Worm (Caenorhabditis elegans): ENCODE results near the gene bed-1.
"Not testable (repeated sequence)": the region's sequence is repeated elsewhere in the genome, so short reads cannot be mapped to it uniquely, and the experiment has no call there.

Gene bed-1

DNA sequence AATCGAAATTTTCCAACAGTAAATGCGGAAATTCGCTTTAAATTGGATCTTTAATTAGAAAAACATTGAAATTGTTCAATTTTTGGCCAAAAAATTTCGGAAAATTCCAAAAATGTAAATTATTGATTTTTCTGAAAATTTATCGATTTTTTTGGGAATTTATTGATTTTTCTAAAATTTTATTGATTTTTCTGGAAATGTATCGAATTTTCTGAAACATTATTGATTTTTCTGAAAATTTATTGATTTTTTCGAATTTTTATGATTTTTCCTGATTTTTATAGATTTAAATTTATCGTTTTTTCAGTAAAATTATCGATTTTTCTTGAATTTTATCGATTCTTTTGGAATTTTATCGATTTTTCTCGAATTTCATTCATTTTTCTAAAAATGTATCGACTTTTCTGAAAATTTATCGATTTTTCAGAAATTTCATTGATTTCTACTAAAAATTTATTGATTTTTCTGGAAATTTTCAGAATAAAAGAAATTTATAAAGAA, 7.8 kb downstream of the bed-1 start:
- TF ChIP-seq unc-30 (tag; optimal IDR thresholded peaks at IDR 0.05): no peak
- TF ChIP-seq ceh-88 (GFP tag; IDR thresholded peaks at IDR 0.05): no peak
- no peak for TF ChIP-seq unc-130 (tag; optimal IDR thresholded peaks at IDR 0.05)
- no peak for TF ChIP-seq dpl-1 (GFP tag; optimal IDR thresholded peaks at IDR 0.05)
- TF ChIP-seq nhr-28 (tag; optimal IDR thresholded peaks at IDR 0.05): no peak

DNA sequence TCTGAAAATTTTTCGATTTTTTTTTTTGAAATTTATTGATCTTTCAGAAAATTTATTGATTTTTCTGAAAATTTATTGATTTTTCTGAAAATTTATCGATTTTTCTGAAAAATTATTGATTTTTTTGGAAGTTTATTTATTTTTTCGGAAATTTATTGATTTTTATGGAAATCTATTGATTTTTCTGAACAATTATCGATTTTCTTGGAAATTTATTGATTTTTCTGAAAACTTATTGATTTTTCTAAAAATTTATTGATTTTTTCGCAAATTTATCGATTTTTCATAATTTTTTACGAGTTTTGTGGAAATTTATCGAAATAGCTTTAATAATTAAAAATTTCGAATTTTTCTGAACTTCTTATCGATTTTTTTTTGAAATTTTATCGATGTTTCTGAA, 17.7 kb downstream of the bed-1 start:
- no peak for TF ChIP-seq nhr-20 (tag; optimal IDR thresholded peaks at IDR 0.05)
- TF ChIP-seq tlp-1 (tag; optimal IDR thresholded peaks at IDR 0.05): no peak
- TF ChIP-seq pax-3 (tag; optimal IDR thresholded peaks at IDR 0.05): no peak
- no peak for TF ChIP-seq ces-1 (GFP tag; optimal IDR thresholded peaks at IDR 0.05)
- TF ChIP-seq sox-4 (tag; optimal IDR thresholded peaks at IDR 0.05): no peak
- TF ChIP-seq pag-3 (tag; optimal IDR thresholded peaks at IDR 0.05; ENCODE audit: borderline replicate concordance, insufficient read depth): no peak
- no peak for TF ChIP-seq hpl-2 (GFP tag; optimal IDR thresholded peaks at IDR 0.05)
- no peak for TF ChIP-seq nhr-11 (tag; optimal IDR thresholded peaks at IDR 0.05)
- no peak for TF ChIP-seq lin-14 (GFP tag; optimal IDR thresholded peaks at IDR 0.05)
- no peak for TF ChIP-seq xbp-1 (tag; optimal IDR thresholded peaks at IDR 0.05)
- TF ChIP-seq lin-35 (GFP tag; optimal IDR thresholded peaks at IDR 0.05): no peak
- no peak for TF ChIP-seq ets-5 (GFP tag; IDR thresholded peaks at IDR 0.05)

DNA sequence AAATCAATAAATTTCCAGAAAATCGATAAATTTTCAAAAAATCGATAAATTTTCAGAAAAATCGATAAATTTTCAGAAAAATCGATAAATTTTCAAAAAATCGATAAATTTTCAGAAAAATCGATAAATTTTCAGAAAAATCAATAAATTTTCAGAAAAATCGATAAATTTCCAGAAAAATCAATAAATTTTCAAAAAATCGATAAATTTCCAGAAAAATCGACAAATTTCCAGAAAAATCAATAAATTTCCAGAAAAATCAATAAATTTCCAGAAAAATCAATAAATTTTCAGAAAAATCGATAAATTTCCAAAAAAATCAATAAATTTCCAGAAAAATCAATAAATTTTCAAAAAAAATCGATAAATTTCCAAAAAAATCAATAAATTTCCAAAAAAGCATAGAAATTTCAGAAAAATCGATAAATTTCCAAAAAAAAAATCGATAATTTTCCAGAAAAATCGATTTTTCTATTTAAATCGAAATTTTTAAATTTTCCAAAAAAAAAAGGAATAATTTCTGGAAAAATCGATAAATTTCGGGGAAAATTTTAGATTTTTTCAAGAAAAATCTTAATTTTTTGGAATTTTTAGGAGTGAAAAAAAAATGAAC, 23.0 kb downstream of the bed-1 start, which contains the start of gene zhp-4:
Gene zhp-4, minus strand, starts transcription at position 198 of the 613 bp plus-strand sequence.
- TF ChIP-seq Y116A8C.19 (tag; optimal IDR thresholded peaks at IDR 0.05; ENCODE audit: borderline replicate concordance); ceh-63 (GFP tag; optimal IDR thresholded peaks at IDR 0.05); unc-62 (GFP tag; optimal IDR thresholded peaks at IDR 0.05): not testable (repeated sequence)

DNA sequence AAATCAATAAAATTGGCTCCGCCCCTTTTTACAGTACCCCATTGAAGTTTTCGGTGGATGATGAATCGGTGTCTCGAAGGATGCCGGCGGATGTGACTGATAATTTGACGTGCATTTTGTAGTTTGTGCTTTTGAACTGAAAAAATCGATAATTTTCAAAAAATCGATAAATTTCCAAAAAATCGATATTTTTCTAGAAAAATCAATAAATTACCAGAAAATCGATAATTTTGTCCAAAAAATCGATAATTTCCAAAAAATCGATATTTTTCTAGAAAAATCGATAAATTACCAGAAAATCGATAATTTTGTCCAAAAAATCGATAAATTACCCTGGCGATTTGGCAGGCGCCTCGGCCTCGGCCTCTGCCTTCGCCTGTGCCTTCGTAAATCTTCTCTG, 25.2 kb downstream of the bed-1 start:
- TF ChIP-seq Y116A8C.19 (tag; optimal IDR thresholded peaks at IDR 0.05; ENCODE audit: borderline replicate concordance) (no peak), aha-1 (tag; optimal IDR thresholded peaks at IDR 0.05) (no peak), ceh-90 (tag; optimal IDR thresholded peaks at IDR 0.05) (no peak), efl-1 (optimal IDR thresholded peaks at IDR 0.05) (no peak), efl-1 (GFP tag; optimal IDR thresholded peaks at IDR 0.05 in 1 of 2) (peak in 1 of 2 experiments; percentile 39)

DNA sequence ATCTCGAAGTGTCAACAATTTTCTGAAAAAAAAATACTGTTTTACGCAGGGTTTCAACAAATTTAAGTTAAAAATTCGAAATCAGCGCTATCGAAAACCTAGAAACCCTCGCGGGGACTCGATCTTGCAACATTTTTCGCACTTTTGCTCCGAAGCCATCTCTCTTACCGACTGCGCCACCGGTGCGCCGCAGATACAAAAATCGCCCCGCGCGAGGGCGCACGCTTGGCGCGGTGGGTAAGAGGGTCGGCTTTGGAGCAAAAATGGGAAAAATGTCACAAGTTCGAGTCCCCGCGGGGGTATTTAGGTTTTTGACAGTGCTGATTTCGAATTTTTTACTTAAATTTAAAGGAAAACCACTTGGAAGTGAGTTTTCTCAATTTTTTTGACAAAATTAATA, 33.8 kb downstream of the bed-1 start:
- TF ChIP-seq mep-1 (tag; optimal IDR thresholded peaks at IDR 0.05) (no peak), nhr-90 (tag; optimal IDR thresholded peaks at IDR 0.05; ENCODE audit: poor library complexity) (no peak), nhr-12 (tag; optimal IDR thresholded peaks at IDR 0.05) (no peak), rnt-1 (tag; optimal IDR thresholded peaks at IDR 0.05) (no peak), nhr-11 (tag; optimal IDR thresholded peaks at IDR 0.05) (no peak), jun-1 (tag; optimal IDR thresholded peaks at IDR 0.05) (no peak), mef-2 (tag; optimal IDR thresholded peaks at IDR 0.05) (no peak), sptf-1 (tag; optimal IDR thresholded peaks at IDR 0.05) (no peak), ceh-8 (GFP tag; optimal IDR thresholded peaks at IDR 0.05) (no peak)

DNA sequence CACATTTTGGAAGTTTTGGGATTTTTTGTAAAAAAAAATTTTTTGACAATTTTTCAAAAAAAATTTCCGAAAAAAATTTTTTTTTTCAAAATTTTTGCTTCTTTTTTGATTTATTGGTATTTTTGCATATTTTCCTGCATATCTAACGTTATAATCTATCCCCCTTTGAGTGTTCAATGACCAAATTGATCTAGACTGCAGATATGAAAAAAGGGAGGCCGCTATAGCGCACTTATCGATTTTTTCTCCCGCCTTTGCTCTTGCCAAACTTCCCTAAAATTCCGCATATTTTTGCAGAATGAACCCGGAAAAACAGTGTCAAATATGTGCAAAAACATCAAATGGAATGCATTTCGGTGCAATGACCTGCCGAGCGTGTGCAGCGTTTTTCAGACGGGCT, 37.3 kb downstream of the bed-1 start, which contains the start of gene nhr-145:
Gene nhr-145, plus strand, starts transcription at position 298 of the 400 bp plus-strand sequence.
- TF ChIP-seq nhr-85 (tag) (peak; percentile 30), irx-1 (tag; optimal IDR thresholded peaks at IDR 0.05) (no peak), nhr-19 (GFP tag; conservative IDR thresholded peaks at IDR 0.05) (peak; percentile 26)

Measured in whole organism, L1 larva.